Fruit fly (Drosophila melanogaster): ENCODE data around the gene SerRS-m.
A peak's percentile ranks its signal among the peaks of the same experiment; 100 is the strongest.

DNA sequence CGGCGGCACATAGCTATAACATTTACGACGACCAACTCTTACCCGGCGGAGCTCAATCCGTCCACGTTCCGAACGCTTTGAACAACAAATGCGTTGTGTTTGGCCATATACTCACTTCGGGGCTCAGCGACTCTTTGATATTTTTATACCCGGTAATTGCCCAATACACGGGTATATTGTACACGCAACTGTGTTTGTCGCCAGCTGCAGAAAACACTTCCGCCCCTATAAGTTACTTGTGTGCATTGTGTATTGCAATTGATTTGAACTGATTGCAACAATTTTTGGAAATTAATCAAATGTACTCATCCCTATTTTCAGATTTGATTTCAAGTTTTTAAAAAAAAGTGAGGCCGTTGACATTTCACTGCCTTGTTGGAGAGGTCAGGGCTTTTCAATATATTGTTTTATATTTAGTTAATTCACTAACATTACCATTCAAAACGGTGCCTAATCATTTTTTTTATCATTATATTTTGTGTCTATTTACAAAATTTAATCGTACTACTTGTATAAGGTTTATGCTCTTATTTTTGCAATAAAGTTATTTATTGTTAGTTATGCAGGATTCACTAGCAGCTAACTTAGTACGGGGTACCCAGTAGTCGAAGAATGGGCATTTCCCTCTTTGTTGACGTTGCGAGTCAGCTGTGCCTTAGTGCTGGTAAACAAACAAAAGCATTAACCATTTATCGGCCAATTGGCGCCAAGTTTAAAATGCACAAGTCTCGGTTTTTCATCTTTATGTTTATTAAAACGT lies 2.6 kb downstream of the SerRS-m start, which contains the start of gene Nagk:
- TF ChIP-seq CG6854 (GFP tag; optimal IDR thresholded peaks at IDR 0.05) (peak; percentile 32), CG8319 (GFP tag; optimal IDR thresholded peaks at IDR 0.05) (peak; percentile 34)

Measured in whole organism, prepupa.